Worm (Caenorhabditis elegans) whole organism, young adult: ENCODE results near the gene vps-15.

ENCODE experiments used
- B0019.2 ChIP-seq: fragments of 200-800 bp; sonication (Bioruptor generic); conservative IDR thresholded peaks from 2 replicates; pipeline ENCODE4 v1.3.6; 2022; ENCODE audit warnings: missing genetic modification reagents, missing genetic modification characterization, missing compliant biosample characterization
- B0261.1 ChIP-seq: sonication (generic microtip); optimal IDR thresholded peaks from 2 replicates; lab custom pipeline; 2016; ENCODE audit warnings: mild to moderate bottlenecking, missing genetic modification characterization, moderate library complexity, missing compliant biosample characterization
- K11D2.4 ChIP-seq: fragments of 200-800 bp; sonication (Bioruptor generic); IDR thresholded peaks from 2 replicates; pipeline ENCODE4 v1.3.6; 2022; ENCODE audit warnings: missing genetic modification reagents, missing genetic modification characterization, missing compliant biosample characterization
- egl-44 ChIP-seq: fragments of 200-800 bp; sonication (Bioruptor generic); IDR thresholded peaks from 2 replicates; pipeline ENCODE4 v1.3.6; 2022; ENCODE audit warnings: missing genetic modification reagents, missing genetic modification characterization, missing compliant biosample characterization
- ets-4 ChIP-seq: fragments of 200-800 bp; sonication (Bioruptor generic); optimal IDR thresholded peaks from 2 replicates; lab custom pipeline; 2018; ENCODE audit warnings: mild to moderate bottlenecking, missing genetic modification characterization, missing compliant biosample characterization
- gei-17 ChIP-seq: fragments of 200-800 bp; sonication (Bioruptor generic); optimal IDR thresholded peaks from 2 replicates; lab custom pipeline; 2018; ENCODE audit warnings: mild to moderate bottlenecking, missing genetic modification characterization, missing compliant biosample characterization
- hmg-20 ChIP-seq: fragments of 200-800 bp; sonication (Bioruptor generic); IDR thresholded peaks from 2 replicates; pipeline ENCODE4 v1.3.6; 2022; ENCODE audit warnings: missing genetic modification reagents, missing genetic modification characterization, missing compliant biosample characterization
- nfya-1 ChIP-seq: sonication (generic microtip); optimal IDR thresholded peaks from 2 replicates; lab custom pipeline; 2017; ENCODE audit warnings: antibody characterized with exemption, missing compliant biosample characterization, missing genetic modification characterization, borderline replicate concordance; ENCODE audit not compliant: insufficient read depth
- sea-2 ChIP-seq: fragments of 200-800 bp; sonication (Bioruptor generic); IDR thresholded peaks from 2 replicates; pipeline ENCODE4 v1.3.6; 2022; ENCODE audit warnings: missing genetic modification characterization, missing compliant biosample characterization
- unc-130 ChIP-seq: sonication (generic microtip); optimal IDR thresholded peaks from 2 replicates; lab custom pipeline; 2016; ENCODE audit warnings: missing genetic modification reagents, missing genetic modification characterization, missing compliant biosample characterization
- zfh-2 ChIP-seq: fragments of 200-800 bp; sonication (Bioruptor generic); conservative IDR thresholded peaks from 2 replicates; pipeline ENCODE4 v1.3.6; 2022; ENCODE audit warnings: missing genetic modification reagents, missing genetic modification characterization, missing compliant biosample characterization
- zim-3 ChIP-seq: sonication (generic microtip); optimal IDR thresholded peaks from 2 replicates; lab custom pipeline; 2017; ENCODE audit warnings: mild to moderate bottlenecking, missing genetic modification characterization, moderate library complexity, missing compliant biosample characterization

DNA sequence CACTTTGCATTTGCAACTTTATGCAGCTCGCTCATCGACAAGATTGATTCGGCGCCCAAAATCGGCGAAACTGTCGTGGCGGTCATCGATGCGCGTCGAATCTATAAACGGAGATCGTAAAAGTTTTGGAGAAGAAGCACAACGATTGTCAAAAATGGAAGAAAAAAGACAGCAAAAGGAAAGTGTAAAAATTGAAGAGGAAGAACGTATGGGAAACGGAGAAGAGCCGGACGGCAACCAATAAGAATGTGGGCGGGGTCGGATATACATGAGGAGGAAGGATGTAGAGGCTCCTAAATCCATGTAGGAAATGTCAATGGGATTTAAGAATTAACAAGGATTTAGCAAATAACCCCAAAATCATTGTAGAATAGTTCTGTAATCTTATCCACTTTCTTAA, 14.5 kb downstream of the vps-15 start, which contains the start of gene vab-23:
- TF ChIP-seq K11D2.4 (GFP tag; lab: Robert Waterston, UW) (no peak), gei-17 (GFP tag; lab: Kevin White, UChicago) (no peak), zim-3 (tag; lab: Kevin White, UChicago) (no peak), sea-2 (no peak), B0019.2 (GFP tag; lab: Robert Waterston, UW) (no peak), nfya-1 (tag; lab: Kevin White, UChicago) (no peak), zfh-2 (GFP tag; lab: Robert Waterston, UW) (no peak), B0261.1 (tag; lab: Kevin White, UChicago) (no peak), hmg-20 (GFP tag; lab: Robert Waterston, UW) (no peak), unc-130 (GFP tag; lab: Kevin White, UChicago) (no peak), egl-44 (GFP tag; lab: Robert Waterston, UW) (no peak), ets-4 (GFP tag; lab: Kevin White, UChicago) (no peak)
